Worm (Caenorhabditis elegans) whole organism, early embryonic: Measurements from ENCODE around the gene hda-2.

Source experiments
- B0310.2 ChIP-seq: sonication (generic microtip); optimal IDR thresholded peaks from 2 replicates; lab custom pipeline; 2016; ENCODE audit warnings: mild to moderate bottlenecking, missing genetic modification characterization, missing compliant biosample characterization
- F13C5.2 ChIP-seq: sonication (generic microtip); optimal IDR thresholded peaks from 2 replicates; lab custom pipeline; 2017; ENCODE audit warnings: mild to moderate bottlenecking, missing genetic modification characterization, inconsistent platforms, missing compliant biosample characterization
- aly-1 ChIP-seq: sonication (generic microtip); optimal IDR thresholded peaks from 2 replicates; lab custom pipeline; 2016; ENCODE audit warnings: missing genetic modification characterization, missing compliant biosample characterization
- ama-1 ChIP-seq: fragments of 150-350 bp; optimal IDR thresholded peaks from 2 replicates; lab custom pipeline; 2014
- ceh-13 ChIP-seq: fragments of 200-800 bp; sonication (Bioruptor generic); optimal IDR thresholded peaks from 2 replicates; lab custom pipeline; 2018; ENCODE audit warnings: mild to moderate bottlenecking, missing genetic modification characterization, missing compliant biosample characterization
- ceh-36 ChIP-seq: sonication (generic microtip); optimal IDR thresholded peaks from 2 replicates; lab custom pipeline; 2016; ENCODE audit warnings: missing genetic modification characterization, inconsistent platforms, missing compliant biosample characterization
- ets-7 ChIP-seq: sonication (generic microtip); optimal IDR thresholded peaks from 2 replicates; lab custom pipeline; 2016; ENCODE audit warnings: missing genotype, missing genetic modification characterization, missing compliant biosample characterization
- flt-1 ChIP-seq: fragments of 200-800 bp; sonication (Bioruptor generic); IDR thresholded peaks from 2 replicates; pipeline ENCODE4 v1.3.6; 2022; ENCODE audit warnings: missing genetic modification characterization, missing compliant biosample characterization
- hmbx-1 ChIP-seq: sonication (generic microtip); optimal IDR thresholded peaks from 2 replicates; lab custom pipeline; 2016; ENCODE audit warnings: mild to moderate bottlenecking, missing genetic modification characterization, missing compliant biosample characterization
- hmg-4 ChIP-seq: fragments of 200-800 bp; sonication (Bioruptor generic); optimal IDR thresholded peaks from 2 replicates; lab custom pipeline; 2018; ENCODE audit warnings: mild to moderate bottlenecking, missing genetic modification characterization, missing compliant biosample characterization
- hnd-1 ChIP-seq: sonication (generic microtip); optimal IDR thresholded peaks from 2 replicates; lab custom pipeline; 2016; ENCODE audit warnings: missing genetic modification characterization, missing compliant biosample characterization
- pes-1 ChIP-seq: fragments of 200-800 bp; sonication (Bioruptor generic); IDR thresholded peaks from 2 replicates; pipeline ENCODE4 v1.3.6; 2022; ENCODE audit warnings: missing genetic modification reagents, missing genetic modification characterization, missing compliant biosample characterization
- scrt-1 ChIP-seq: fragments of 200-800 bp; sonication (Bioruptor generic); IDR thresholded peaks from 2 replicates; pipeline ENCODE4 v1.3.6; 2022; ENCODE audit warnings: missing genetic modification characterization, missing compliant biosample characterization
- sea-1 ChIP-seq: fragments of 200-800 bp; sonication (Bioruptor generic); conservative IDR thresholded peaks from 2 replicates; pipeline ENCODE4 v1.3.6; 2022; ENCODE audit warnings: missing genetic modification characterization, missing compliant biosample characterization
- tbx-11 ChIP-seq: fragments of 200-800 bp; sonication (Bioruptor generic); IDR thresholded peaks from 2 replicates; pipeline ENCODE4 v1.3.6; 2022; ENCODE audit warnings: missing genetic modification characterization, missing compliant biosample characterization
- tbx-37 ChIP-seq: fragments of 200-800 bp; sonication (Bioruptor generic); conservative IDR thresholded peaks from 2 replicates; pipeline ENCODE4 v1.3.6; 2022; ENCODE audit warnings: missing genetic modification reagents, missing genetic modification characterization, missing compliant biosample characterization
- tra-4 ChIP-seq: sonication (generic microtip); optimal IDR thresholded peaks from 2 replicates; lab custom pipeline; 2017; ENCODE audit warnings: missing genetic modification characterization, missing compliant biosample characterization

Gene hda-2

DNA sequence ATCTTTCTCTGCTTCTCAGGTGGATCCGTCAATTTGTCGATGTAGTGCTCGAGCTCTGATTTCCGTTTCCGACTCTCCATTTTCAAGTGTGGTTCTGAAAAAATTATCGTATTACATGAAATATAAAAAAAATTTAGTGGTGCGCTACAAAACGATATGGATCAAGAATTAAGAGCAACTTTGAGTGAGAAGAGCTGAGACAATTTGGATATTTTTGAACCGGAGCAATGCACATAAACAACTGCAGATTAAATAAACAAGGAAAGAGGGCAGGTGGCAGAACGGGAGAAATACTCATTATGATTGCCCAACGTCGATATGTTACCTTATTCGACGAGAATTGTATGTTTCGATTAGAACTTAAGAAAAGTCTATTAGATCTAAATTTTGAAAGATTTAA is 5.3 kb upstream of the hda-2 start, which contains the start of gene swsn-7:
Gene swsn-7, minus strand, starts transcription at position 101 of the 400 bp plus-strand sequence.
- no peak for TF ChIP-seq tra-4 (tag; lab: Kevin White, UChicago)
- no peak for TF ChIP-seq flt-1 (GFP tag; lab: Robert Waterston, UW)
- no peak for TF ChIP-seq aly-1
- no peak for TF ChIP-seq tbx-11 (GFP tag; lab: Robert Waterston, UW)
- no peak for TF ChIP-seq tbx-37 (GFP tag; lab: Robert Waterston, UW)
- no peak for TF ChIP-seq F13C5.2 (tag; lab: Kevin White, UChicago)
- TF ChIP-seq hnd-1 = no peak
- TF ChIP-seq hmg-4 (GFP tag; lab: Kevin White, UChicago) = no peak
- no peak for TF ChIP-seq sea-1 (GFP tag; lab: Robert Waterston, UW)
- TF ChIP-seq ceh-36 (tag; lab: Kevin White, UChicago) = no peak
- TF ChIP-seq hmbx-1 (tag; lab: Kevin White, UChicago) = no peak
- TF ChIP-seq ets-7 (tag; lab: Kevin White, UChicago) = no peak
- no peak for TF ChIP-seq scrt-1 (GFP tag; lab: Robert Waterston, UW)

DNA sequence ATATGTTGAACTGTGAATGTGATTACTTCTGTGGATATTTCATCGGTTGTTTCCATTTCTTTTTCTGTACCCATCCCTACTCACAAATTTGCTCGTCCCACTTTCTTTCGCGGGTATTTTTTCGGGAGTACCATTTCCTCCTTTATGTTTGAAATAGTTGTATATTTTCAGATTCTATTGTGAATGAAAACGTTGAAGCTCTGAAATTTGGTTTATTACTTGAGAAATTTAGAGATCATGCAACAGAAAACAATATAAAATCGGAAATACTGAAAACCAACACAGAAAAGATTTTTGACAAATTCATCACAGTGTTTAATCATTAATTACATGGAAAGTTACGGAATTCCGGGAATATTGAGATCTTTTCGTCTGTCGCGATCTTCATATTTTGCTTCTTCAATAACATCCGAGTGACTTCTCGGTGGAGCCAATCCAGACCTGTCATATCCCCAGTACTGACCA is 1.7 kb downstream of the hda-2 start:
- no peak for TF ChIP-seq sea-1 (GFP tag; lab: Robert Waterston, UW)
- TF ChIP-seq ets-7 (tag; lab: Kevin White, UChicago) = no peak
- no peak for TF ChIP-seq F13C5.2 (tag; lab: Kevin White, UChicago)
- no peak for TF ChIP-seq B0310.2 (tag; lab: Kevin White, UChicago)
- TF ChIP-seq pes-1 (GFP tag; lab: Robert Waterston, UW) = no peak
- TF ChIP-seq tbx-37 (GFP tag; lab: Robert Waterston, UW) = no peak
- TF ChIP-seq aly-1 = no peak
- TF ChIP-seq flt-1 (GFP tag; lab: Robert Waterston, UW) = no peak
- no peak for TF ChIP-seq ama-1 (lab: Kevin White, UChicago)
- no peak for TF ChIP-seq hnd-1

DNA sequence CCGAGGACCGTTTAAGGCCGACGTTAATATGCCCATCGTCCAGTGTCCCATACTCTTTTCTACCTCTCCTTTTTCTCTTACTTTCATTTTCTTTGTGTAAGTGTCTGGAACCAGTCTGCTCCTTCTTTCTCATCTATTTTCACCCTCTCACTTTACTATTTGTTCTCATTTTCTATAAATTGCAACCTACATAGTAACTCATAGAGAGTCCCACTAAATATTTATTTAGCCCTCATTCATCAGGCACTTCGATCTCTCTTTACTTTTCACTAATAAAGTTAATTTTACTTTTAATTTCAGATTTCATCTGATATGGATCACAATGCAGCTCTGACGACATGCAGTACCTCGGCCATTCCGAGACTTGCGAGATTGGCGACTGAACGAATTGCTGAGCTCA is 5.0 kb downstream of the hda-2 start, which contains the start of gene zyg-11:
Gene zyg-11, plus strand, starts transcription at position 301 of the 400 bp plus-strand sequence.
- TF ChIP-seq pes-1 (GFP tag; lab: Robert Waterston, UW) (no peak), hmbx-1 (tag; lab: Kevin White, UChicago) (no peak), aly-1 (no peak), scrt-1 (GFP tag; lab: Robert Waterston, UW) (no peak), ets-7 (tag; lab: Kevin White, UChicago) (no peak), tbx-11 (GFP tag; lab: Robert Waterston, UW) (no peak), F13C5.2 (tag; lab: Kevin White, UChicago) (no peak), ceh-36 (tag; lab: Kevin White, UChicago) (no peak), B0310.2 (tag; lab: Kevin White, UChicago) (no peak), flt-1 (GFP tag; lab: Robert Waterston, UW) (no peak), ceh-13 (no peak), tbx-37 (GFP tag; lab: Robert Waterston, UW) (no peak), tra-4 (tag; lab: Kevin White, UChicago) (no peak), hnd-1 (no peak)

DNA sequence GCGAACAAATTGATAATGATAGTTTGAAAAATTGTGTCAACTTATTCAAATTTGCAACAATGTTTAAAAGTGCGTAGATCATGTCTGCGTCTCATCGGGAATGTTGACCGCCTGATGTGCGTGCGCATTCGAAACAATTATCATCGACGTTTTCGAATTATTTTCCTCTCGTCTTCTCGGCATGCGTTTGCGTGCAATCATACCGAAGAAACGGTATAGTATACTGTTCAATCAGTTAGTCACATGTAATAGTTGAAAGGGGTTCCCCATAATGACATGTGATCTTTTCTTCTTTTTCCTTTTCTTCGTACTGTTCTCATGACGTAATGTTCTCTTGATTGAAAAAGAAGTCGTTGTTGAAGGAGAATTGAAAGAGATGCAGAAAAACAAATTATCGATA is 5.6 kb downstream of the hda-2 start:
- no peak for TF ChIP-seq F13C5.2 (tag; lab: Kevin White, UChicago)
- TF ChIP-seq sea-1 (GFP tag; lab: Robert Waterston, UW) = no peak
- no peak for TF ChIP-seq scrt-1 (GFP tag; lab: Robert Waterston, UW)
- no peak for TF ChIP-seq ets-7 (tag; lab: Kevin White, UChicago)
- TF ChIP-seq hmbx-1 (tag; lab: Kevin White, UChicago) = no peak
- no peak for TF ChIP-seq tra-4 (tag; lab: Kevin White, UChicago)
- no peak for TF ChIP-seq tbx-37 (GFP tag; lab: Robert Waterston, UW)
- no peak for TF ChIP-seq B0310.2 (tag; lab: Kevin White, UChicago)
- TF ChIP-seq ceh-36 (tag; lab: Kevin White, UChicago) = no peak
- TF ChIP-seq hnd-1 = no peak
- no peak for TF ChIP-seq tbx-11 (GFP tag; lab: Robert Waterston, UW)
- no peak for TF ChIP-seq flt-1 (GFP tag; lab: Robert Waterston, UW)
- no peak for TF ChIP-seq pes-1 (GFP tag; lab: Robert Waterston, UW)
- no peak for TF ChIP-seq hmg-4 (GFP tag; lab: Kevin White, UChicago)
- no peak for TF ChIP-seq ceh-13
- no peak for TF ChIP-seq ama-1 (lab: Kevin White, UChicago)
- TF ChIP-seq aly-1 = no peak

DNA sequence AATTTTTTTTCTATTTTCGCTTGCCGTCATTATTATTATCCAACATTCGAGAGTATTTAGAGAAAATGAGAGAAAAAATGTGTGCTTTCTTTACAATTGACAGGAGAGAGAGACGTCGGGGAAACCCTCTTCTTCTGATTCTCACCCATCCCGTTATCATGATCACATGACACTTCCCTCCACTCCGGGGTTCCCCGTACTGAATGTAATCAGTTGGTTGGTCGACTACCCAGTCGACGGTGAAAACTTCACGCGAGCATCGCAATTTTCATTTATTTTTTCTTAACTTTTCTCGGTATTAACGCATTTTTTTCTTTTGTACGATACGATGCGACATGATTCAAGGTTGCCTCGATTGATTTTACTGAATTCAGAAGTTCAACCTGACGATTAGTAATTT is 6.2 kb downstream of the hda-2 start:
- TF ChIP-seq tra-4 (tag; lab: Kevin White, UChicago) = no peak
- no peak for TF ChIP-seq aly-1
- TF ChIP-seq pes-1 (GFP tag; lab: Robert Waterston, UW) = no peak
- no peak for TF ChIP-seq ceh-13
- TF ChIP-seq hmg-4 (GFP tag; lab: Kevin White, UChicago) = no peak
- no peak for TF ChIP-seq ceh-36 (tag; lab: Kevin White, UChicago)
- no peak for TF ChIP-seq F13C5.2 (tag; lab: Kevin White, UChicago)
- no peak for TF ChIP-seq hmbx-1 (tag; lab: Kevin White, UChicago)
- TF ChIP-seq hnd-1 = no peak
- no peak for TF ChIP-seq tbx-37 (GFP tag; lab: Robert Waterston, UW)

DNA sequence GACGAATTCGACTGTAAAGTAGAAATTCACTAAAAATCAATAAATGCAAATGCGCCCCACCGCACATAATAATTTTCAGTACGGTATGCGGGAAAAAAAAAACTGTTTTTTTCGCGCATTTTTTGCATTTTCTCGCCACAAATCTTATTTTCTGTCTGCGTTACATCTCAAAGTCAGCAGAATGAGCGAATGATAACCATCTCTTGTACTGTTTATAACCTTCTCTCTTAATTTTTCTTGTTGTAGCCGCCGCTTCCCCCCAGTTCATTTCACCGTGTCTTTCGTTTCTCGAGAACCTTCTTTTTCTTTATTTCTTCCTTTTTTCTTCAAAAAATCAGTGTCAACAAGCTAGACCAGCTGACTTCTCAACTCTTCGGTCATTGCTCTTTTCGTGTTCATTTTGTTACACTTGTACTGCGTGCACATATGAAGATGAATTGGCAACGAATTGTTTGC is 6.8 kb downstream of the hda-2 start:
- TF ChIP-seq scrt-1 (GFP tag; lab: Robert Waterston, UW) (no peak), sea-1 (GFP tag; lab: Robert Waterston, UW) (no peak), ama-1 (lab: Kevin White, UChicago) (no peak), ceh-36 (tag; lab: Kevin White, UChicago) (no peak), hnd-1 (no peak)
